Fruit fly (Drosophila melanogaster): ENCODE measurements around the gene CG33783.

The CG33783 gene

DNA sequence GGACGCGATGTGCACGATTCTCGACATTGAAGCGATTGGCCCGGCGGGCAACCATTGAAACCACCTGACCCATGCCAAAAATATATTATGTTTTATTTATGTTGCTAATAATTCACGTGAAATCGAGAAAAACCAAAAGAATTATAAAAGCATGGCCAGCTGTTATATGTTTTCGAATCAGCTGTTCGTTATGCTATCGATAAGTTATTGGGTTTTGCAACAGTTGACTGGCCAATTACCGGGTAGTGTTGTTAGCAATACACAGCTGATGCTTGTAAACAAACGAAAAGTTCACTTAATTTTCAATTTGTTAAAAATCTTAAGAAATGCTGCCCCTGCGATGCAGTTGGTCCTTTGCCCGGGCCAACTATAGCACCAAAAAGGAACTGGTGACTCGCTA lies 21.2 kb upstream of the CG33783 start, which contains the start of the genes CG11722 and mtTFB2 (continued):
- TF ChIP-seq CG10267 (tag; optimal IDR thresholded peaks at IDR 0.05) = peak; percentile 91
- no peak for TF ChIP-seq crc (GFP tag; optimal IDR thresholded peaks at IDR 0.05)
- TF ChIP-seq Nf-YB (GFP tag; optimal IDR thresholded peaks at IDR 0.05) = peak; percentile 73
- TF ChIP-seq unc-4 (GFP tag; IDR thresholded peaks at IDR 0.05; ENCODE audit: partially characterized antibody) = peak; percentile 60
- peak; percentile 46 for TF ChIP-seq E2f2 (GFP tag; IDR thresholded peaks at IDR 0.05)
- TF ChIP-seq CG11247 (GFP tag; IDR thresholded peaks at IDR 0.05) = no peak
- TF ChIP-seq nerfin-2 (GFP tag; IDR thresholded peaks at IDR 0.05; ENCODE audit: partially characterized antibody) = peak; percentile 48; the same call in 1 of the 2 replicates
- no peak for TF ChIP-seq CG1602 (GFP tag; optimal IDR thresholded peaks at IDR 0.05)
- no peak for TF ChIP-seq gcm2 (GFP tag; optimal IDR thresholded peaks at IDR 0.05)
- no peak for TF ChIP-seq sim (GFP tag; IDR thresholded peaks at IDR 0.05)
- peak; percentile 45 for TF ChIP-seq CG15479 (GFP tag; optimal IDR thresholded peaks at IDR 0.05)
- no peak for TF ChIP-seq Ravus (GFP tag; IDR thresholded peaks at IDR 0.05)
- no peak for TF ChIP-seq CG15011 (GFP tag; optimal IDR thresholded peaks at IDR 0.05)
- TF ChIP-seq Bteb2 (GFP tag; optimal IDR thresholded peaks at IDR 0.05) = no peak
- TF ChIP-seq Hand (GFP tag; optimal IDR thresholded peaks at IDR 0.05) = no peak
- no peak for TF ChIP-seq Optix (GFP tag; IDR thresholded peaks at IDR 0.05)
- peak; percentile 18; the same call in 1 of the 2 replicates for TF ChIP-seq chm (GFP tag; IDR thresholded peaks at IDR 0.05)
- no peak; the same call in 1 of the 2 replicates for TF ChIP-seq CG32767 (GFP tag; IDR thresholded peaks at IDR 0.05)
- peak; percentile 92 for TF ChIP-seq CG18011 (GFP tag; optimal IDR thresholded peaks at IDR 0.05)
- peak; percentile 72; the same call in 1 of the 2 replicates for TF ChIP-seq onecut (GFP tag; IDR thresholded peaks at IDR 0.05)
- TF ChIP-seq CG1233 (GFP tag; optimal IDR thresholded peaks at IDR 0.05) = no peak
- no peak for TF ChIP-seq ind (GFP tag; optimal IDR thresholded peaks at IDR 0.05)
- no peak for TF ChIP-seq Kr (GFP tag; optimal IDR thresholded peaks at IDR 0.05)
- no peak for TF ChIP-seq zfh1 (GFP tag; IDR thresholded peaks at IDR 0.05)
- no peak for TF ChIP-seq Xbp1 (GFP tag; optimal IDR thresholded peaks at IDR 0.05)
- no peak for TF ChIP-seq run (tag; optimal IDR thresholded peaks at IDR 0.05)
- TF ChIP-seq CG6689 (GFP tag; IDR thresholded peaks at IDR 0.05) = no peak
- TF ChIP-seq gcm (GFP tag; optimal IDR thresholded peaks at IDR 0.05) = no peak
- TF ChIP-seq chinmo (GFP tag; IDR thresholded peaks at IDR 0.05; ENCODE audit: partially characterized antibody) = no peak
- no peak for TF ChIP-seq ftz-f1 (GFP tag; optimal IDR thresholded peaks at IDR 0.05)
- no peak for TF ChIP-seq CG32532 (GFP tag; IDR thresholded peaks at IDR 0.05)
- no peak for TF ChIP-seq ap (GFP tag; IDR thresholded peaks at IDR 0.05)
- TF ChIP-seq CG17385 (GFP tag; optimal IDR thresholded peaks at IDR 0.05) = no peak
- TF ChIP-seq psq (GFP tag; optimal IDR thresholded peaks at IDR 0.05) = no peak
- TF ChIP-seq knrl (GFP tag; IDR thresholded peaks at IDR 0.05; ENCODE audit: partially characterized antibody) = no peak
- no peak for TF ChIP-seq br (optimal IDR thresholded peaks at IDR 0.05)
- TF ChIP-seq stc (GFP tag; IDR thresholded peaks at IDR 0.05) = no peak
- peak; percentile 21 for TF ChIP-seq CG34376 (GFP tag; optimal IDR thresholded peaks at IDR 0.05)
- TF ChIP-seq lab (GFP tag; optimal IDR thresholded peaks at IDR 0.05) = no peak
- peak; percentile 47; the same call in 1 of the 3 replicates for TF ChIP-seq Doc3 (GFP tag; IDR thresholded peaks at IDR 0.05; ENCODE audit: partially characterized antibody)
- TF ChIP-seq CG10366 (GFP tag; IDR thresholded peaks at IDR 0.05) = no peak
- TF ChIP-seq CG14710 (tag; optimal IDR thresholded peaks at IDR 0.05) = peak; percentile 14
- 0 out of 3 replicates have a peak, but pooled peaks have one; percentile 47 for TF ChIP-seq HLH4C (GFP tag; IDR thresholded peaks at IDR 0.05; ENCODE audit: partially characterized antibody)
- no peak for TF ChIP-seq CG12219 (GFP tag; optimal IDR thresholded peaks at IDR 0.05)
- TF ChIP-seq sisA (GFP tag; IDR thresholded peaks at IDR 0.05) = no peak
